Worm (Caenorhabditis elegans) whole organism, early embryonic: ENCODE results near the gene ceh-19.

Experiments used
- ama-1 ChIP-seq: fragments of 150-350 bp; optimal IDR thresholded peaks from 2 replicates; lab custom pipeline; 2014
- ceh-13 ChIP-seq: fragments of 200-800 bp; sonication (Bioruptor generic); optimal IDR thresholded peaks from 2 replicates; lab custom pipeline; 2018; ENCODE audit warnings: mild to moderate bottlenecking, missing genetic modification characterization, missing compliant biosample characterization
- tra-4 ChIP-seq: sonication (generic microtip); optimal IDR thresholded peaks from 2 replicates; lab custom pipeline; 2017; ENCODE audit warnings: missing genetic modification characterization, missing compliant biosample characterization

- no peak for TF ChIP-seq ceh-13 (GFP tag; lab: Kevin White, UChicago)
- no peak for TF ChIP-seq ama-1 (lab: Kevin White, UChicago)
- TF ChIP-seq tra-4, result no peak
Measured at ce11 chrIV:8004019-8004418, 48.3 kb upstream of the ceh-19 start, which contains the start of gene rig-4.
